Worm (Caenorhabditis elegans) whole organism, L4 larva: ENCODE results near the gene R01H2.4.
A peak's percentile ranks its signal among the peaks of the same experiment; 100 is the strongest.

Experiments
- D1046.2 ChIP-seq: fragments of 200-800 bp; sonication (Bioruptor generic); IDR thresholded peaks from 2 replicates; pipeline ENCODE4 v1.3.6; 2022; ENCODE audit warnings: missing genetic modification characterization, missing compliant biosample characterization
- F10B5.3 ChIP-seq: sonication (generic microtip); optimal IDR thresholded peaks from 2 replicates; lab custom pipeline; 2016; ENCODE audit warnings: mild to moderate bottlenecking, missing genetic modification characterization, missing compliant biosample characterization
- T20F7.1 ChIP-seq: fragments of 200-800 bp; sonication (Bioruptor generic); optimal IDR thresholded peaks from 2 replicates; lab custom pipeline; 2018; ENCODE audit warnings: mild to moderate bottlenecking, missing genetic modification characterization, missing compliant biosample characterization
- T26A8.4 ChIP-seq: fragments of 200-800 bp; sonication (Bioruptor generic); IDR thresholded peaks from 2 replicates; pipeline ENCODE4 v1.3.6; 2022; ENCODE audit warnings: missing genetic modification characterization, missing compliant biosample characterization
- Y105C5A.15 ChIP-seq: fragments of 200-800 bp; sonication (Bioruptor generic); IDR thresholded peaks from 2 replicates; pipeline ENCODE4 v1.3.6; 2022; ENCODE audit warnings: missing genetic modification characterization, missing compliant biosample characterization
- Y5F2A.4 ChIP-seq: fragments of 200-800 bp; sonication (Bioruptor generic); optimal IDR thresholded peaks from 2 replicates; lab custom pipeline; 2018; ENCODE audit warnings: mild to moderate bottlenecking, missing genetic modification characterization, missing compliant biosample characterization
- ZK337.2 ChIP-seq: fragments of 200-800 bp; sonication (Bioruptor generic); IDR thresholded peaks from 2 replicates; pipeline ENCODE4 v1.3.6; 2022; ENCODE audit warnings: missing genetic modification reagents, missing genetic modification characterization, missing compliant biosample characterization
- aly-2 ChIP-seq: sonication (generic microtip); optimal IDR thresholded peaks from 2 replicates; lab custom pipeline; 2018; ENCODE audit warnings: missing biosample characterization, missing genetic modification characterization
- ama-1 ChIP-seq: fragments of 150-350 bp; optimal IDR thresholded peaks from 2 replicates; lab custom pipeline; 2014; ENCODE audit warnings: inconsistent platforms, mixed read lengths
- arid-1 ChIP-seq: fragments of 200-800 bp; sonication (Bioruptor generic); conservative IDR thresholded peaks from 2 replicates; pipeline ENCODE4 v1.3.6; 2022; ENCODE audit warnings: missing genetic modification reagents, missing genetic modification characterization, missing compliant biosample characterization
- ceh-20 ChIP-seq: fragments of 200-800 bp; sonication (Bioruptor generic); IDR thresholded peaks from 2 replicates; pipeline ENCODE4 v1.3.6; 2022; ENCODE audit warnings: missing genetic modification reagents, missing genetic modification characterization, missing compliant biosample characterization
- ces-1 ChIP-seq: fragments of 150-350 bp; sonication (generic microtip); optimal IDR thresholded peaks from 4 replicates; lab custom pipeline; 2014; ENCODE audit warnings: missing biosample characterization, missing genetic modification reagents, missing genetic modification characterization
- cey-2 ChIP-seq: sonication (generic microtip); optimal IDR thresholded peaks from 3 replicates; lab custom pipeline; 2017; ENCODE audit warnings: missing genetic modification characterization, mild to moderate bottlenecking, missing compliant biosample characterization, antibody characterized with exemption, borderline replicate concordance; ENCODE audit not compliant: insufficient read depth
- daf-16 ChIP-seq, 3 experiments: sonication (generic microtip); optimal IDR thresholded peaks; 2 replicates each; lab custom pipeline; 2016 to 2017; ENCODE audit warnings: missing genetic modification characterization in 3 of 3, missing genetic modification reagents in 3 of 3, mild to moderate bottlenecking in 2 of 3, missing compliant biosample characterization in 2 of 3, missing biosample characterization in 1 of 3, moderate library complexity in 1 of 3
- dmd-6 ChIP-seq: fragments of 200-800 bp; sonication (Bioruptor generic); IDR thresholded peaks from 2 replicates; pipeline ENCODE4 v1.3.6; 2022; ENCODE audit warnings: missing genetic modification reagents, missing genetic modification characterization, missing compliant biosample characterization
- dve-1 ChIP-seq: sonication (generic microtip); optimal IDR thresholded peaks from 2 replicates; lab custom pipeline; 2017; ENCODE audit warnings: antibody characterized with exemption, mild to moderate bottlenecking, missing genetic modification characterization, missing compliant biosample characterization; ENCODE audit not compliant: insufficient read depth
- egl-27 ChIP-seq: sonication (generic microtip); optimal IDR thresholded peaks from 3 replicates; lab custom pipeline; 2017; ENCODE audit warnings: missing biosample characterization, missing genetic modification reagents, missing genetic modification characterization
- fkh-10 ChIP-seq: fragments of 150-350 bp; optimal IDR thresholded peaks from 2 replicates; lab custom pipeline; 2014; ENCODE audit warnings: missing biosample characterization, missing genetic modification reagents, missing genetic modification characterization
- gei-8 ChIP-seq: fragments of 200-800 bp; sonication (Bioruptor generic); optimal IDR thresholded peaks from 2 replicates; lab custom pipeline; 2018; ENCODE audit warnings: mild to moderate bottlenecking, missing genetic modification characterization, missing compliant biosample characterization
- hlh-11 ChIP-seq: fragments of 200-800 bp; sonication (Bioruptor generic); optimal IDR thresholded peaks from 2 replicates; lab custom pipeline; 2018; ENCODE audit warnings: mild to moderate bottlenecking, missing genetic modification characterization, missing compliant biosample characterization
- jun-1 ChIP-seq: fragments of 150-350 bp; optimal IDR thresholded peaks from 2 replicates; lab custom pipeline; 2014; ENCODE audit warnings: missing biosample characterization, missing genetic modification reagents, missing genetic modification characterization
- lin-1 ChIP-seq: fragments of 200-800 bp; sonication (Bioruptor generic); IDR thresholded peaks from 2 replicates; pipeline ENCODE4 v1.3.6; 2022; ENCODE audit warnings: missing genetic modification reagents, missing genetic modification characterization, missing compliant biosample characterization
- lin-38 ChIP-seq: fragments of 200-800 bp; sonication (Bioruptor generic); IDR thresholded peaks from 2 replicates; pipeline ENCODE4 v1.3.6; 2022; ENCODE audit warnings: missing genetic modification reagents, missing genetic modification characterization, missing compliant biosample characterization
- lir-3 ChIP-seq: sonication (generic microtip); optimal IDR thresholded peaks from 2 replicates; lab custom pipeline; 2016; ENCODE audit warnings: mild to moderate bottlenecking, missing genetic modification characterization, missing compliant biosample characterization
- madf-9 ChIP-seq: fragments of 200-800 bp; sonication (Bioruptor generic); conservative IDR thresholded peaks from 2 replicates; pipeline ENCODE4 v1.3.6; 2022; ENCODE audit warnings: missing genetic modification reagents, missing genetic modification characterization, missing compliant biosample characterization
- mdl-1 ChIP-seq, 2 experiments: fragments of 150-350 bp in 1 of 2; sonication (generic microtip) in 1 of 2; optimal IDR thresholded peaks; 2 replicates each; lab custom pipeline; 2014 to 2017; ENCODE audit warnings: missing biosample characterization in 2 of 2, missing genetic modification characterization in 2 of 2
- mdt-29 ChIP-seq: fragments of 200-800 bp; sonication (Bioruptor generic); IDR thresholded peaks from 2 replicates; pipeline ENCODE4 v1.3.6; 2022; ENCODE audit warnings: missing genetic modification reagents, missing genetic modification characterization, missing compliant biosample characterization
- mxl-2 ChIP-seq: fragments of 200-800 bp; sonication (Bioruptor generic); conservative IDR thresholded peaks from 2 replicates; pipeline ENCODE4 v1.3.6; 2022; ENCODE audit warnings: missing genetic modification reagents, missing genetic modification characterization, missing compliant biosample characterization
- nhr-25 ChIP-seq: sonication (generic microtip); optimal IDR thresholded peaks from 2 replicates; lab custom pipeline; 2017; ENCODE audit warnings: missing genetic modification characterization, mild to moderate bottlenecking, missing compliant biosample characterization, antibody characterized with exemption, moderate library complexity, borderline replicate concordance; ENCODE audit not compliant: insufficient read depth
- nhr-28 ChIP-seq: fragments of 150-350 bp; optimal IDR thresholded peaks from 2 replicates; lab custom pipeline; 2014; ENCODE audit warnings: missing biosample characterization, missing genetic modification characterization
- nhr-41 ChIP-seq: fragments of 200-800 bp; sonication (Bioruptor generic); IDR thresholded peaks from 2 replicates; pipeline ENCODE4 v1.3.6; 2022; ENCODE audit warnings: missing genetic modification reagents, missing genetic modification characterization, missing compliant biosample characterization
- nhr-6 ChIP-seq: fragments of 150-350 bp; optimal IDR thresholded peaks from 2 replicates; lab custom pipeline; 2014; ENCODE audit warnings: missing biosample characterization, missing genetic modification characterization
- pqm-1 ChIP-seq: sonication (generic microtip); optimal IDR thresholded peaks from 2 replicates; lab custom pipeline; 2017; ENCODE audit warnings: missing biosample characterization, missing genetic modification characterization
- skn-1 ChIP-seq: fragments of 150-350 bp; optimal IDR thresholded peaks from 2 replicates; lab custom pipeline; 2014; ENCODE audit warnings: missing biosample characterization, missing genetic modification characterization
- tag-97 ChIP-seq: fragments of 200-800 bp; sonication (Bioruptor generic); IDR thresholded peaks from 2 replicates; pipeline ENCODE4 v1.3.6; 2022; ENCODE audit warnings: missing genetic modification characterization, missing compliant biosample characterization
- unc-130 ChIP-seq: sonication (generic microtip); optimal IDR thresholded peaks from 2 replicates; lab custom pipeline; 2016; ENCODE audit warnings: missing genetic modification reagents, missing genetic modification characterization, missing compliant biosample characterization
- vab-7 ChIP-seq: fragments of 200-800 bp; sonication (Bioruptor generic); IDR thresholded peaks from 2 replicates; pipeline ENCODE4 v1.3.6; 2022; ENCODE audit warnings: missing genetic modification reagents, missing genetic modification characterization, missing compliant biosample characterization
- zag-1 ChIP-seq: fragments of 150-350 bp; optimal IDR thresholded peaks from 2 replicates; lab custom pipeline; 2014; ENCODE audit warnings: missing biosample characterization, missing genetic modification characterization
- zip-11 ChIP-seq: fragments of 200-800 bp; sonication (Bioruptor generic); IDR thresholded peaks from 2 replicates; pipeline ENCODE4 v1.3.6; 2022; ENCODE audit warnings: missing genetic modification characterization, missing compliant biosample characterization
- zip-2 ChIP-seq: fragments of 150-350 bp; optimal IDR thresholded peaks from 2 replicates; lab custom pipeline; 2014; ENCODE audit warnings: missing biosample characterization, missing genetic modification characterization
- ztf-7 ChIP-seq: fragments of 150-350 bp; optimal IDR thresholded peaks from 2 replicates; lab custom pipeline; 2014; ENCODE audit warnings: missing biosample characterization, missing genetic modification characterization

Gene R01H2.4

ce11 chrIII:7107965-7108364, 43.9 kb upstream of the R01H2.4 start, which contains the start of gene odd-1 (continued):
- TF ChIP-seq nhr-41 (GFP tag; lab: Robert Waterston, UW), result no peak
- no peak for TF ChIP-seq Y105C5A.15 (GFP tag; lab: Robert Waterston, UW)
- TF ChIP-seq cey-2 (tag; lab: Kevin White, UChicago), result no peak
- TF ChIP-seq ces-1 (GFP tag; lab: Kevin White, UChicago), result no peak
- peak; percentile 33 for TF ChIP-seq dve-1 (tag; lab: Kevin White, UChicago)
- TF ChIP-seq mdt-29 (GFP tag; lab: Robert Waterston, UW), result no peak
- TF ChIP-seq unc-130 (GFP tag; lab: Kevin White, UChicago), result no peak
- TF ChIP-seq zip-2 (tag; lab: Kevin White, UChicago), result no peak
- no peak for TF ChIP-seq ama-1 (lab: Kevin White, UChicago)
- no peak for TF ChIP-seq madf-9 (GFP tag; lab: Robert Waterston, UW)
- no peak for TF ChIP-seq zip-11 (GFP tag; lab: Robert Waterston, UW)
- no peak for TF ChIP-seq lin-38 (GFP tag; lab: Robert Waterston, UW)
- no peak for TF ChIP-seq Y5F2A.4
- no peak for TF ChIP-seq T20F7.1
- TF ChIP-seq lir-3 (tag; lab: Kevin White, UChicago), result no peak
- no peak for TF ChIP-seq gei-8 (GFP tag; lab: Kevin White, UChicago)
- TF ChIP-seq nhr-25, result no peak
- no peak for TF ChIP-seq aly-2 (tag; lab: Kevin White, UChicago)
- TF ChIP-seq mdl-1 (tag; optimal IDR thresholded peaks at IDR 0.05; lab: Kevin White, UChicago), result no peak
- no peak for TF ChIP-seq ztf-7 (tag; lab: Kevin White, UChicago)
- TF ChIP-seq fkh-10 (GFP tag; lab: Kevin White, UChicago), result no peak
- no peak for TF ChIP-seq jun-1 (tag; lab: Kevin White, UChicago)
- no peak for TF ChIP-seq daf-16 (GFP tag; optimal IDR thresholded peaks at IDR 0.05; lab: Kevin White, UChicago)
- peak; percentile 49 for TF ChIP-seq daf-16 (tag; optimal IDR thresholded peaks at IDR 0.05; lab: Kevin White, UChicago)
- TF ChIP-seq egl-27, result no peak
- TF ChIP-seq zag-1 (tag; lab: Kevin White, UChicago), result no peak
- no peak for TF ChIP-seq ceh-20 (GFP tag; lab: Robert Waterston, UW)
- TF ChIP-seq ZK337.2 (GFP tag; lab: Robert Waterston, UW), result no peak
- TF ChIP-seq vab-7 (GFP tag; lab: Robert Waterston, UW), result no peak
- TF ChIP-seq skn-1 (tag; lab: Kevin White, UChicago), result no peak
- peak; percentile 77 for TF ChIP-seq pqm-1 (tag; lab: Kevin White, UChicago)
- no peak for TF ChIP-seq tag-97 (GFP tag; lab: Robert Waterston, UW)
- TF ChIP-seq T26A8.4 (GFP tag; lab: Robert Waterston, UW), result no peak
- TF ChIP-seq F10B5.3, result no peak
- TF ChIP-seq, all 104 proteins: peak for 7

- peak; percentile 62 for TF ChIP-seq pqm-1 (tag; lab: Kevin White, UChicago)
- TF ChIP-seq zip-2 (tag; lab: Kevin White, UChicago), result no peak
- TF ChIP-seq dmd-6, result peak; percentile 14; the same call in 1 of the 2 replicates
- TF ChIP-seq arid-1 (GFP tag; lab: Robert Waterston, UW), result no peak
- peak; percentile 57 for TF ChIP-seq hlh-11 (tag; lab: Kevin White, UChicago)
- TF ChIP-seq daf-16 (GFP tag; optimal IDR thresholded peaks at IDR 0.05; lab: Kevin White, UChicago), result no peak
- peak; percentile 85 for TF ChIP-seq daf-16 (tag; optimal IDR thresholded peaks at IDR 0.05; lab: Kevin White, UChicago)
- no peak for TF ChIP-seq D1046.2 (GFP tag; lab: Robert Waterston, UW)
- TF ChIP-seq mxl-2 (GFP tag; lab: Robert Waterston, UW), result no peak
- 0 out of 2 replicates have a peak, but pooled peaks have one; percentile 21 for TF ChIP-seq lin-1 (GFP tag; lab: Robert Waterston, UW)
- TF ChIP-seq nhr-28, result peak; percentile 14
- TF ChIP-seq nhr-6 (tag; lab: Kevin White, UChicago), result no peak
Measured at ce11 chrIII:7106854-7107253, 42.8 kb upstream of the R01H2.4 start.
